Fruit fly (Drosophila melanogaster): ENCODE measurements around the gene SmydA-9.
A peak's percentile ranks its signal among the peaks of the same experiment; 100 is the strongest.

Gene SmydA-9

DNA sequence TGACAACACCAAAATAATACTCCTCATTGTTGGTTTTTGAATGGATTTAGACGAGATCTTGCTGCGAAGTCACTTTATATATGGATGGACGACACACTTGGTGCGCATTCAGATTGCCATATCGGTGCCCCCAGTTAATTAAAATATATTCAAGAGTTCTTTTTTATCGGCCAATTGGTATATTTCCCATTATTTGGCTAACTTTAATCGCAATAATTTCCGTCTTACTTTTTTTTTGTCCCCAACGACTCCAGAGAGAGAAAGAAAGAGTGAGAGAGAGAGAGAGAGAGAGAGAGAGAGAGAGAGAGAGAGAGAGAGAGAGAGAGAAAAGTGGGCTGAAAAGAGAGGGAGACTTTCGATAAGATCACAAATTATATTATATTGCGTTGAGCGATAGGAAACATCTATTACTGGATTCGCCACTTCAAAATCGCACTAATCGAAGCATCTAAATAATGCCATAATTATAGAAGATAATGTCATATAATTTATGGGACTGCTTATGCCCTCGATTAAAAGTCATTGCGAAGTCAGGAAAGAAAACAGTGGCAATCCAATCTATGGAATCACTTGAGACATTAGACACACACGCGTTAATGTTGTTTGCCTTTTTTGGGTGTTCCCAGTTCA lies 20.0 kb downstream of the SmydA-9 start, which contains the start of gene CG12115:
TSS of gene CG12115 (minus strand) at position 51 of the 630 bp plus-strand sequence.
- TF ChIP-seq kay (GFP tag; ENCODE audit: borderline replicate concordance): no peak
- no peak for TF ChIP-seq CG33017 (tag; optimal IDR thresholded peaks at IDR 0.05)
- no peak for TF ChIP-seq CG1620 (GFP tag; optimal IDR thresholded peaks at IDR 0.05)
- TF ChIP-seq CG7101 (tag; optimal IDR thresholded peaks at IDR 0.05): no peak
- TF ChIP-seq CG14711 (tag; optimal IDR thresholded peaks at IDR 0.05): no peak
- no peak for TF ChIP-seq CG7045 (GFP tag; optimal IDR thresholded peaks at IDR 0.05)
- TF ChIP-seq pad (GFP tag; optimal IDR thresholded peaks at IDR 0.05): no peak
- no peak for TF ChIP-seq Clk (GFP tag; optimal IDR thresholded peaks at IDR 0.05)

DNA sequence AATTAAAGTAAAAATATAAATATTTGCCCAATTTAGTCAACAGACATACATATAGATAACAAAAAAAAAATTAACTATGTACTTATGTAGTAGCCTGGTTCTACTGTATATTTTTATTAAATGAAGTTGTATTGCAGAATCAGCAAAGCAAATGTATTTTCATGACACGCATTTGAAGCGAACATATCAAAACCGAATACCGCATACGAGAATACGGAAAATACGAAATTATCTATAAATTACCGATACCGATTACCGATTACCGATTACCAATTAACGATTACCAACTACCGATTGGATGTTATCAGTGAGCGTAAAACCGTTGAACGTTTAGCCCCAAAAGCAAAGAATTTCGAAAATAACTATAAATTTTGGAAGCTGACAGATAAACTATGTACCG lies 23.3 kb downstream of the SmydA-9 start:
- no peak for TF ChIP-seq CG12768 (GFP tag; optimal IDR thresholded peaks at IDR 0.05)
- TF ChIP-seq CG5204 (GFP tag; optimal IDR thresholded peaks at IDR 0.05): no peak
- TF ChIP-seq cnc (optimal IDR thresholded peaks at IDR 0.05): no peak
- no peak for TF ChIP-seq CG14711 (tag; optimal IDR thresholded peaks at IDR 0.05)
- no peak for TF ChIP-seq CG7101 (tag; optimal IDR thresholded peaks at IDR 0.05)
- no peak for TF ChIP-seq Crg-1 (GFP tag; optimal IDR thresholded peaks at IDR 0.05)
- TF ChIP-seq CG7045 (GFP tag; optimal IDR thresholded peaks at IDR 0.05): no peak
- no peak for TF ChIP-seq cic (GFP tag; optimal IDR thresholded peaks at IDR 0.05)
- TF ChIP-seq kay (GFP tag; ENCODE audit: borderline replicate concordance): no peak
- TF ChIP-seq Mnt (GFP tag; optimal IDR thresholded peaks at IDR 0.05): no peak
- no peak for TF ChIP-seq tj (GFP tag; optimal IDR thresholded peaks at IDR 0.05)
- TF ChIP-seq Hr96 (GFP tag; optimal IDR thresholded peaks at IDR 0.05): no peak

DNA sequence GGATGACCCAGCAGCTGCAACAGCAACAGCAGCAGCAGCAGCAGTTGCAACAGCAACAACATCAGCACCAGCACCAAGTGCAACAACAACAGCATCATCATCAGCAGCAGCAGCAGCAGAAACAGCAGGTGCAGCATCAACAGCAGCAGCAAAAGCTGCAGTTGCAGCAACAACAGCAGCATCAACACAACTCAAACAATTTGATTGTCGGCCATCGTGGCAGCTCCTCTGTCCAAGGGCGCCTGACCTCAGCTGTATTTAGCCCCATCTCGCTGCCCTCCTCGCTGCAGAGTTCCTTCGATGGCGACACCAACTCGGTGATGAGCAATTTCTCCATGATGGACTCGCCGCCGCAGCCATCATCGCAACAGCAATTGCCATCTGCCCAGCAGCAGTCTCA lies 42.4 kb downstream of the SmydA-9 start:
- TF ChIP-seq Clk (GFP tag; optimal IDR thresholded peaks at IDR 0.05) (no peak), CG12768 (GFP tag; optimal IDR thresholded peaks at IDR 0.05) (no peak), cic (GFP tag; optimal IDR thresholded peaks at IDR 0.05) (no peak), cnc (optimal IDR thresholded peaks at IDR 0.05) (no peak), CG1620 (GFP tag; optimal IDR thresholded peaks at IDR 0.05) (no peak), pad (GFP tag; optimal IDR thresholded peaks at IDR 0.05) (no peak), CG7045 (GFP tag; optimal IDR thresholded peaks at IDR 0.05) (no peak), CG14711 (tag; optimal IDR thresholded peaks at IDR 0.05) (no peak)

DNA sequence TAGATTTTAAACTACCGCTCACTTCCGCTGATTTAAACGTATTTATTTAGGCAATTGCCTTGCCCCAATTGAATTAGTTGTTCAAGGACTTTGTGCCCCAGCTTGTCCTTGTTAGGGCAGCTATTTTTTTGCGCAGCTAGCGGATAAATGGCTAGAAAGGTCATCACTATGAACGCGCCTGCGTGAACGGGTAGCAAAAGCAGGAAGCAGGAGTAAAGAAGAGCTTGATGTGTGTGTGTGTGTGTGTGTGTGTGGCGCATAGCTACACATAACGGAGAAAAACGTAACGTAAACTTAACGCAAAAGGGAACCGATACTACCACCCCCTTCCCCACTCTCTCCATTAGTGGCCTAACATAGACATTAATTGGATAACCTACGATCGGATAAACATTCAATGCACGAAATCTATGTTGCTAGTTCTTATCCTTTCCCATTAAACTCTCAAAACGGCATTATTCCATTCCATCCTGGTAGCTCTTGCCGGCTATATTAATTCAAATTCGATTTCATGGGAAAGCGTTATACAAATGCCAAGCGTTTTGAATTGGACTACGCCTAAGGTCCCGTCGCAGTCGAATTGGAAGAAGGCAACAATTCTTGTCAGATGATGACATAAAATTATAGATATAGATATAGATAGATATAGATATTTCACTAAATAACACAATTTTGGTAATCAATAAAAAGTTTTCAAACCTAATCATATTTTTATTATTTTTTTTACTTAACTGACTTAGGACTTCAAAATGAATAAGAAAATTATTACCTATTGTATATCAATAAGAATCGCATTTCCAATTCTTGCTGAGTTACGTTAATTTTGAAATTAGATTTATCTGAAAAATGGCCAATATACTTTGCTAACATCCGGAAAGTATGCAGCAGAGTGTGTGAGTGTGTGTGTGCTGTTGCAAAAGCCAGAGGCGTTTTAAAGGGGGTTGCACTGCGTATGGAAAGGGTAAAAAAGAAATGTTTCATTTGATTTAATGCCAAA lies 45.9 kb downstream of the SmydA-9 start:
- TF ChIP-seq pad (GFP tag; optimal IDR thresholded peaks at IDR 0.05) (peak; percentile 93), CG7101 (tag; optimal IDR thresholded peaks at IDR 0.05) (no peak), CG33017 (tag; optimal IDR thresholded peaks at IDR 0.05) (no peak), Crg-1 (GFP tag; optimal IDR thresholded peaks at IDR 0.05) (no peak), CG5204 (GFP tag; optimal IDR thresholded peaks at IDR 0.05) (no peak), Mnt (GFP tag; optimal IDR thresholded peaks at IDR 0.05) (peak; percentile 11), ovo (GFP tag; optimal IDR thresholded peaks at IDR 0.05) (no peak), bab1 (GFP tag; optimal IDR thresholded peaks at IDR 0.05) (peak; percentile 4), Clk (GFP tag; optimal IDR thresholded peaks at IDR 0.05) (no peak), CG14711 (tag; optimal IDR thresholded peaks at IDR 0.05) (no peak), CG1620 (GFP tag; optimal IDR thresholded peaks at IDR 0.05) (no peak), CG7045 (GFP tag; optimal IDR thresholded peaks at IDR 0.05) (no peak)

DNA sequence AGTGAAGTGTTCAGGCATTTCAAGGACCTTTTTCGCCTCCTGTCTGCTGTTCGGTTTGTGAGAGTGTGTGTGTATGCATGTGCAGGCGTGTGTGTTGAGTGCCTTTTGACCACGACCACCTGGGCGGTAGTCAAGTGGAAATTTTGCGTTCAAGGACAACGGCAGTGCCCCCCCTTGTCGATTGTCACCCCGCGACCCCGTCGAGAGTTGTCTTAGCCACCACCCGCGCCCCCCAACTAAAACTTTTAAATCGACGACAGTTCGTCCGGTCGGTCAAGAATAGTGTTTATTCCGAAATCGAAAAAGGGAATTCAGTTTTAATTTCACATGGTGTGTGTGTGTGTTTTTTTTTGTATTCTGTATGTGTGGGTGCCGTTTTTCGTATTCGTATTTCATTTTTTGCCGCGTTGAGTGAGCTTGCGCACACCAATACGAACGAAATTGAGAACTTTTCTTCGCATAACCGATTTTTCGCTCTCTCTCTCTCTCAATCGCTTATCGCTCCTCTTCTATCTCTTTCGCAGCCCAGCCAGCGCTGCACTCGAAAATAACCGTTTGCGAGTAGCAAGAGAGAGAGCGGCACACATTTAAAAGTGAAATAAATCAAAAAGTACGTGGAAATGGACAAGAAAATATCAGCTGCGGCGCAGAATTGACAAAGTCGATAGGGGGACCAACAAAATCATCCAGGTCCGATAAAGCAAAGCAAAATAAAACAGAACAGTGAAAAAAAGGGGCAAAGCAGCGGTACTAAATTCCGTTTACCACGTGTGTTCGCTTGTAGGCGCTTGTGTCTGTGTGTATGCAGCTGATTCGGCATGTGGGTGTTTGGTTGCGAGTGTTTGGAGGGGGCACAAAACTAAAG lies 46.8 kb downstream of the SmydA-9 start:
- TF ChIP-seq cic (GFP tag; optimal IDR thresholded peaks at IDR 0.05) (peak; percentile 19), cnc (optimal IDR thresholded peaks at IDR 0.05) (no peak), Mnt (GFP tag; optimal IDR thresholded peaks at IDR 0.05) (peak; percentile 93), tj (GFP tag; optimal IDR thresholded peaks at IDR 0.05) (peak; percentile 27), ovo (GFP tag; optimal IDR thresholded peaks at IDR 0.05) (peak; percentile 54), Crg-1 (GFP tag; optimal IDR thresholded peaks at IDR 0.05) (no peak), pad (GFP tag; optimal IDR thresholded peaks at IDR 0.05) (peak; percentile 97)

DNA sequence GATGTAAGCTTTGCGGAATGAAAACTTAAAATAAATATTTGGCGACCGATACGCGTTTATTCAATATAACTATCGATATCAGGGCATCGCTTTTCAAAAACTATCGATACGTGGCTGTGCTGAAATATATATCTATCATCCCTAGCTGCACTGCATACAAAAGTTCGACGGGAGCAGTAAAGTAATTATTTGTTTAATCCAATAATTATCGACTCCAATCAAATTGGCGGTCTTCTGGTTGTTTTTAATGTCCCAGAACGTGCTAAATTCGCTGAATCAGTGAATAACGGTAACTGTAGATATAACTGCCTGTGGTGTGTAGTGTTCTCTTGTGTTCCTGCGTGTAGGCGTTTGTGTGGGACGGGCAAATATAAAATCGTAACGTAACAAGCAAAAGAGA lies 47.6 kb downstream of the SmydA-9 start, which contains the start of gene mei-P26:
TSS of gene mei-P26 (plus strand) at position 146 of the 400 bp plus-strand sequence.
- peak; percentile 10 for TF ChIP-seq Crg-1 (GFP tag; optimal IDR thresholded peaks at IDR 0.05)
- no peak for TF ChIP-seq tj (GFP tag; optimal IDR thresholded peaks at IDR 0.05)
- no peak for TF ChIP-seq CG11617 (GFP tag; optimal IDR thresholded peaks at IDR 0.05)
- TF ChIP-seq Mnt (GFP tag; optimal IDR thresholded peaks at IDR 0.05): peak; percentile 37
- no peak for TF ChIP-seq cic (GFP tag; optimal IDR thresholded peaks at IDR 0.05)
- TF ChIP-seq CG33017 (tag; optimal IDR thresholded peaks at IDR 0.05): no peak
- no peak for TF ChIP-seq CG7045 (GFP tag; optimal IDR thresholded peaks at IDR 0.05)
- peak; percentile 79 for TF ChIP-seq bab1 (GFP tag; optimal IDR thresholded peaks at IDR 0.05)
- TF ChIP-seq pad (GFP tag; optimal IDR thresholded peaks at IDR 0.05): no peak
- no peak for TF ChIP-seq CG5204 (GFP tag; optimal IDR thresholded peaks at IDR 0.05)
- TF ChIP-seq ovo (GFP tag; optimal IDR thresholded peaks at IDR 0.05): peak; percentile 11
- peak; percentile 37 for TF ChIP-seq CG14711 (tag; optimal IDR thresholded peaks at IDR 0.05)

Measured in whole organism, adult.